Fruit fly (Drosophila melanogaster): Measurements from ENCODE around the gene CG45067.

- TF ChIP-seq shn (GFP tag; optimal IDR thresholded peaks at IDR 0.05) (no peak), PHDP (tag; optimal IDR thresholded peaks at IDR 0.05) (no peak), dm (GFP tag; optimal IDR thresholded peaks at IDR 0.05) (no peak), Hr3 (GFP tag; optimal IDR thresholded peaks at IDR 0.05) (no peak)
Measured at dm6 chr3L:3150376-3150775, 36.1 kb upstream of the CG45067 start.

Measured in whole organism, embryonic.